Fruit fly (Drosophila melanogaster): ENCODE results near the gene Edem1.
A peak's percentile ranks its signal among the peaks of the same experiment; 100 is the strongest.

Edem1 gene

DNA sequence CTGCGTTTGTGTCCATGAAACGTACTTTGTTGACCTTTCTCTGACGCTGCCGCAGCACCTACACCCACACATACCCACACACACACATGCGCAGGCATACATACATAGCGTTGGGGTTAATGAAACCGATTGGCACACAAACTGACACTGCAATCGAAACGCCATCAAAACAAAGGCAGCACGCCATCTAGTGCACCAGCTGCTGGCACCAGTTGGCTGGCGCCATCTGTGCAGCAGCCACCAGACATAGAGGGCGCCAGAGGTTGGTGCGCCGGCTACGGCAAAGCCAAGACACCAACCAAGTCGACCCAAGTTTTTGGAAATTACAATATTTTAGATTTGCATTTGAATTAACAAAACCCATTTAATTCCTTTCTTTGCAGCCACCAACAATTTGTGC lies 44.3 kb upstream of the Edem1 start:
- peak; percentile 92 for TF ChIP-seq pita (GFP tag; optimal IDR thresholded peaks at IDR 0.05)
- peak; percentile 89 for TF ChIP-seq pum (GFP tag; optimal IDR thresholded peaks at IDR 0.05)
- peak; percentile 43 for TF ChIP-seq ash1 (GFP tag; optimal IDR thresholded peaks at IDR 0.05)
- TF ChIP-seq Dp (GFP tag; optimal IDR thresholded peaks at IDR 0.05): peak; percentile 4
- peak; percentile 68 for TF ChIP-seq tgo (GFP tag; IDR thresholded peaks at IDR 0.05)
- peak; percentile 58; the same call in 1 of the 2 replicates for TF ChIP-seq Rx (GFP tag; IDR thresholded peaks at IDR 0.05)
- peak; percentile 28 for TF ChIP-seq abd-A (tag; optimal IDR thresholded peaks at IDR 0.05)
- TF ChIP-seq Blimp-1 (GFP tag; optimal IDR thresholded peaks at IDR 0.05): peak; percentile 51
- TF ChIP-seq CG2202 (tag; optimal IDR thresholded peaks at IDR 0.05): no peak
- TF ChIP-seq Hr78 (GFP tag; optimal IDR thresholded peaks at IDR 0.05): peak in 1 of 2 experiments; percentile 85
- peak; percentile 15 for TF ChIP-seq HLHmδ (GFP tag; optimal IDR thresholded peaks at IDR 0.05)
- no peak for TF ChIP-seq Kr (GFP tag; optimal IDR thresholded peaks at IDR 0.05)
- TF ChIP-seq jing (GFP tag; optimal IDR thresholded peaks at IDR 0.05): no peak
- TF ChIP-seq emc (GFP tag; optimal IDR thresholded peaks at IDR 0.05): peak; percentile 53
- TF ChIP-seq ATbp (GFP tag; optimal IDR thresholded peaks at IDR 0.05): no peak
- TF ChIP-seq so (GFP tag; IDR thresholded peaks at IDR 0.05): 0 out of 3 replicates have a peak, but pooled peaks have one; percentile 21
- TF ChIP-seq YL-1 (GFP tag; optimal IDR thresholded peaks at IDR 0.05): no peak
- peak; percentile 47 for TF ChIP-seq ERR (GFP tag; optimal IDR thresholded peaks at IDR 0.05)
- TF ChIP-seq lilli (GFP tag; optimal IDR thresholded peaks at IDR 0.05): peak; percentile 64
- peak; percentile 33 for TF ChIP-seq NC2α (GFP tag; optimal IDR thresholded peaks at IDR 0.05)
- peak; percentile 54; the same call in 1 of the 3 replicates for TF ChIP-seq CG6791 (GFP tag; IDR thresholded peaks at IDR 0.05; ENCODE audit: partially characterized antibody)
- TF ChIP-seq nom (GFP tag; optimal IDR thresholded peaks at IDR 0.05): no peak
- peak; percentile 86 for TF ChIP-seq pnt (GFP tag; optimal IDR thresholded peaks at IDR 0.05)
- peak; percentile 59 for TF ChIP-seq pho (GFP tag; optimal IDR thresholded peaks at IDR 0.05)
- TF ChIP-seq CG18764 (GFP tag; optimal IDR thresholded peaks at IDR 0.05): peak; percentile 53
- TF ChIP-seq Abd-B (GFP tag; optimal IDR thresholded peaks at IDR 0.05): no peak
- TF ChIP-seq cwo (GFP tag; optimal IDR thresholded peaks at IDR 0.05): no peak
- peak; percentile 49 for TF ChIP-seq NfI (GFP tag; optimal IDR thresholded peaks at IDR 0.05)
- peak; percentile 63 for TF ChIP-seq sug (tag; optimal IDR thresholded peaks at IDR 0.05)
- TF ChIP-seq Scr (GFP tag; IDR thresholded peaks at IDR 0.05; ENCODE audit: partially characterized antibody): peak; percentile 18; the same call in 1 of the 2 replicates
- TF ChIP-seq sens-2 (GFP tag; IDR thresholded peaks at IDR 0.05): no peak
- TF ChIP-seq Doc2 (GFP tag; IDR thresholded peaks at IDR 0.05): no peak
- TF ChIP-seq CG10462 (GFP tag; optimal IDR thresholded peaks at IDR 0.05): no peak
- peak; percentile 72; the same call in 1 of the 2 replicates for TF ChIP-seq HLH3B (GFP tag; IDR thresholded peaks at IDR 0.05)
- no peak for TF ChIP-seq Ssrp (tag; optimal IDR thresholded peaks at IDR 0.05)
- no peak for TF ChIP-seq prd (optimal IDR thresholded peaks at IDR 0.05)
- TF ChIP-seq prd (GFP tag; IDR thresholded peaks at IDR 0.05): peak; percentile 85
- TF ChIP-seq lab (GFP tag; optimal IDR thresholded peaks at IDR 0.05): peak; percentile 29
- no peak for TF ChIP-seq crc (GFP tag; optimal IDR thresholded peaks at IDR 0.05)
- no peak for TF ChIP-seq usp (GFP tag; optimal IDR thresholded peaks at IDR 0.05)
- TF ChIP-seq nau (GFP tag; optimal IDR thresholded peaks at IDR 0.05): no peak
- no peak for TF ChIP-seq CG33557 (GFP tag; optimal IDR thresholded peaks at IDR 0.05)
- peak; percentile 82 for TF ChIP-seq sob (GFP tag; IDR thresholded peaks at IDR 0.05)
- no peak for TF ChIP-seq CG14050 (GFP tag; IDR thresholded peaks at IDR 0.05)
- TF ChIP-seq grau (tag; optimal IDR thresholded peaks at IDR 0.05): peak; percentile 54
- no peak for TF ChIP-seq scrt (GFP tag; optimal IDR thresholded peaks at IDR 0.05)
- TF ChIP-seq CG9797 (GFP tag; optimal IDR thresholded peaks at IDR 0.05): peak; percentile 6
- TF ChIP-seq CG8089 (GFP tag; optimal IDR thresholded peaks at IDR 0.05): peak; percentile 72
- TF ChIP-seq CG9727 (GFP tag; optimal IDR thresholded peaks at IDR 0.05): peak; percentile 34
- no peak for TF ChIP-seq Max (GFP tag; optimal IDR thresholded peaks at IDR 0.05)
